Worm (Caenorhabditis elegans): ENCODE measurements around the gene srz-78.

Gene srz-78

ce11 chrIV:3509477-3510063 lies 18.0 kb downstream of the srz-78 start, which contains the start of gene ced-10:
Gene ced-10 (minus strand): TSS chrIV:3509527.
- TF ChIP-seq mdl-1 (tag; optimal IDR thresholded peaks at IDR 0.05) (no peak), tag-97 (GFP tag; IDR thresholded peaks at IDR 0.05) (no peak), set-16 (GFP tag; IDR thresholded peaks at IDR 0.05) (no peak), nhr-25 (tag; optimal IDR thresholded peaks at IDR 0.05; ENCODE audit: borderline replicate concordance, insufficient read depth) (no peak), egl-43 (GFP tag; IDR thresholded peaks at IDR 0.05) (no peak), lin-15B (tag; optimal IDR thresholded peaks at IDR 0.05) (no peak), zip-2 (tag; optimal IDR thresholded peaks at IDR 0.05) (no peak), mxl-3 (GFP tag; optimal IDR thresholded peaks at IDR 0.05) (no peak), ZK337.2 (GFP tag; IDR thresholded peaks at IDR 0.05) (no peak), ceh-32 (tag; optimal IDR thresholded peaks at IDR 0.05; ENCODE audit: poor library complexity) (no peak), spr-1 (tag; optimal IDR thresholded peaks at IDR 0.05) (no peak), nhr-77 (tag; optimal IDR thresholded peaks at IDR 0.05) (no peak), egl-27 (tag; optimal IDR thresholded peaks at IDR 0.05) (no peak), daf-16 (GFP tag; optimal IDR thresholded peaks at IDR 0.05) (no peak), daf-16 (tag; optimal IDR thresholded peaks at IDR 0.05) (no peak), ctbp-1 (GFP tag; IDR thresholded peaks at IDR 0.05) (no peak), nhr-76 (tag; optimal IDR thresholded peaks at IDR 0.05) (no peak), skn-1 (tag; optimal IDR thresholded peaks at IDR 0.05) (no peak), sdz-12 (GFP tag; optimal IDR thresholded peaks at IDR 0.05) (no peak), madf-9 (GFP tag; conservative IDR thresholded peaks at IDR 0.05) (no peak), pha-4 (GFP tag; IDR thresholded peaks at IDR 0.05) (no peak), pha-4 (tag; optimal IDR thresholded peaks at IDR 0.05) (no peak)

- TF ChIP-seq aha-1 (tag) (peak; percentile 48), D1046.2 (GFP tag; IDR thresholded peaks at IDR 0.05) (no peak)
These were observed 22.9 kb downstream of the srz-78 start, which contains the start of gene tsg-101 for ce11 chrIV:3514467-3514866. Gene tsg-101 (minus strand): TSS chrIV:3514567.

ce11 chrIV:3515412-3516046 lies 24.0 kb downstream of the srz-78 start:
- TF ChIP-seq rbr-2 (tag; optimal IDR thresholded peaks at IDR 0.05) (peak; percentile 63), mes-2 (tag; optimal IDR thresholded peaks at IDR 0.05; ENCODE audit: poor library complexity, severe bottlenecking) (peak; percentile 68), hlh-11 (tag; optimal IDR thresholded peaks at IDR 0.05) (peak; percentile 51), unc-62 (GFP tag; optimal IDR thresholded peaks at IDR 0.05 in 1 of 2) (peak in 1 of 2 experiments; percentile 96), unc-62 (tag; optimal IDR thresholded peaks at IDR 0.05) (no peak), nhr-237 (tag; optimal IDR thresholded peaks at IDR 0.05) (no peak), jun-1 (tag; optimal IDR thresholded peaks at IDR 0.05) (no peak), lin-39 (tag; optimal IDR thresholded peaks at IDR 0.05) (no peak), T26A8.4 (GFP tag; IDR thresholded peaks at IDR 0.05) (0 out of 2 replicates have a peak, but pooled peaks have one; percentile 12), ceh-28 (tag; optimal IDR thresholded peaks at IDR 0.05) (peak; percentile 50), hmg-1.1 (GFP tag; IDR thresholded peaks at IDR 0.05) (peak; percentile 78), Y75B8A.6 (GFP tag; IDR thresholded peaks at IDR 0.05) (no peak), ZK546.5 (tag; optimal IDR thresholded peaks at IDR 0.05) (no peak), ctbp-1 (GFP tag; IDR thresholded peaks at IDR 0.05) (0 out of 2 replicates have a peak, but pooled peaks have one; percentile 26), gei-8 (GFP tag; optimal IDR thresholded peaks at IDR 0.05) (no peak), F10B5.3 (tag; optimal IDR thresholded peaks at IDR 0.05) (no peak), mxl-3 (GFP tag; optimal IDR thresholded peaks at IDR 0.05) (peak; percentile 43), attf-4 (tag; optimal IDR thresholded peaks at IDR 0.05) (no peak), mep-1 (tag; optimal IDR thresholded peaks at IDR 0.05) (peak; percentile 60), mxl-2 (GFP tag; conservative IDR thresholded peaks at IDR 0.05) (no peak), egl-43 (GFP tag; IDR thresholded peaks at IDR 0.05) (peak; percentile 68; the same call in 1 of the 2 replicates), nhr-28 (tag; optimal IDR thresholded peaks at IDR 0.05) (peak; percentile 18), dmd-6 (GFP tag; IDR thresholded peaks at IDR 0.05) (peak; percentile 36; the same call in 1 of the 2 replicates), dve-1 (tag; optimal IDR thresholded peaks at IDR 0.05; ENCODE audit: insufficient read depth) (peak; percentile 48), hlh-30 (tag; optimal IDR thresholded peaks at IDR 0.05; ENCODE audit: insufficient read depth) (peak; percentile 60), ztf-7 (tag; optimal IDR thresholded peaks at IDR 0.05) (no peak), mdl-1 (tag; optimal IDR thresholded peaks at IDR 0.05) (peak in 1 of 2 experiments; percentile 13), aha-1 (tag) (peak; percentile 47)

Data from whole organism, L4 larva.